Fruit fly (Drosophila melanogaster): Measurements from ENCODE around the gene Rab7.

Rab7 gene

dm6 chr3R:24026503-24026902 lies 33.7 kb downstream of the Rab7 start:
- TF ChIP-seq Lpt (GFP tag; optimal IDR thresholded peaks at IDR 0.05): no peak
- no peak for TF ChIP-seq eg (GFP tag; IDR thresholded peaks at IDR 0.05)
- no peak for TF ChIP-seq fd85E (GFP tag; optimal IDR thresholded peaks at IDR 0.05)
- TF ChIP-seq CG15336 (GFP tag; IDR thresholded peaks at IDR 0.05): no peak
- TF ChIP-seq salr (GFP tag; optimal IDR thresholded peaks at IDR 0.05): peak in 1 of 2 experiments; percentile 0
- TF ChIP-seq net (GFP tag; optimal IDR thresholded peaks at IDR 0.05): no peak

- TF ChIP-seq cyc (GFP tag; optimal IDR thresholded peaks at IDR 0.05) (no peak), Eip78C (GFP tag) (no peak), vri (GFP tag; optimal IDR thresholded peaks at IDR 0.05) (peak; percentile 42)
Observed at dm6 chr3R:24027222-24027621, 34.4 kb downstream of the Rab7 start.

dm6 chr3R:24031019-24031824 lies 38.4 kb downstream of the Rab7 start:
- TF ChIP-seq spab (GFP tag; optimal IDR thresholded peaks at IDR 0.05) (peak; percentile 5), CG6163 (GFP tag; IDR thresholded peaks at IDR 0.05) (no peak; the same call in 2 of the 3 replicates), Eip75B (GFP tag; optimal IDR thresholded peaks at IDR 0.05) (peak; percentile 53), dac (GFP tag; optimal IDR thresholded peaks at IDR 0.05) (no peak), esn (GFP tag; optimal IDR thresholded peaks at IDR 0.05) (peak; percentile 29), ss (GFP tag; optimal IDR thresholded peaks at IDR 0.05) (peak; percentile 55 to 58), Hr38 (GFP tag; optimal IDR thresholded peaks at IDR 0.05) (no peak), Blimp-1 (GFP tag; optimal IDR thresholded peaks at IDR 0.05) (peak; percentile 47), CG6854 (GFP tag; optimal IDR thresholded peaks at IDR 0.05) (peak; percentile 64), eg (GFP tag; IDR thresholded peaks at IDR 0.05) (peak; percentile 67; the same call in 2 of the 3 replicates), CG10669 (GFP tag; optimal IDR thresholded peaks at IDR 0.05) (peak; percentile 18), CG6808 (GFP tag; optimal IDR thresholded peaks at IDR 0.05) (peak; percentile 32), CG9139 (GFP tag; optimal IDR thresholded peaks at IDR 0.05) (peak; percentile 18), CG11902 (GFP tag; optimal IDR thresholded peaks at IDR 0.05) (peak; percentile 11), cyc (GFP tag; optimal IDR thresholded peaks at IDR 0.05) (no peak), CG1621 (tag; optimal IDR thresholded peaks at IDR 0.05) (peak; percentile 13), CG4318 (GFP tag; optimal IDR thresholded peaks at IDR 0.05) (no peak), CG15336 (GFP tag; IDR thresholded peaks at IDR 0.05) (peak; percentile 48; the same call in 1 of the 2 replicates), lz (GFP tag; optimal IDR thresholded peaks at IDR 0.05) (no peak), CG16779 (tag; optimal IDR thresholded peaks at IDR 0.05) (peak; percentile 65), CG32006 (GFP tag; optimal IDR thresholded peaks at IDR 0.05) (peak; percentile 34), Gug (GFP tag; IDR thresholded peaks at IDR 0.05) (peak; percentile 44; the same call in 1 of the 2 replicates), CG8119 (GFP tag; IDR thresholded peaks at IDR 0.05) (peak; percentile 48), Ets96B (tag; optimal IDR thresholded peaks at IDR 0.05) (peak; percentile 22), CG11762 (GFP tag; optimal IDR thresholded peaks at IDR 0.05; ENCODE audit: insufficient read depth) (peak; percentile 3), acj6 (GFP tag; optimal IDR thresholded peaks at IDR 0.05) (peak; percentile 3), CG3032 (tag; optimal IDR thresholded peaks at IDR 0.05) (peak; percentile 12), Eip78C (GFP tag) (peak; percentile 86), CG6792 (GFP tag; optimal IDR thresholded peaks at IDR 0.05) (peak; percentile 29), Ets21C (GFP tag; optimal IDR thresholded peaks at IDR 0.05) (no peak), Smox (GFP tag; optimal IDR thresholded peaks at IDR 0.05) (peak; percentile 3), salr (GFP tag; optimal IDR thresholded peaks at IDR 0.05) (no peak), dsx (GFP tag; optimal IDR thresholded peaks at IDR 0.05; ENCODE audit: poor library complexity, severe bottlenecking) (peak; percentile 83), net (GFP tag; optimal IDR thresholded peaks at IDR 0.05) (peak; percentile 64), vri (GFP tag; optimal IDR thresholded peaks at IDR 0.05) (peak; percentile 56), Hr39 (GFP tag; optimal IDR thresholded peaks at IDR 0.05) (peak; percentile 13), Met (GFP tag; optimal IDR thresholded peaks at IDR 0.05) (no peak), pdm3 (GFP tag; optimal IDR thresholded peaks at IDR 0.05) (no peak), Sox14 (GFP tag; optimal IDR thresholded peaks at IDR 0.05) (peak; percentile 50), fd85E (GFP tag; optimal IDR thresholded peaks at IDR 0.05) (peak; percentile 36), Sox102F (GFP tag; optimal IDR thresholded peaks at IDR 0.05) (peak; percentile 6), CG34406 (GFP tag; optimal IDR thresholded peaks at IDR 0.05) (peak; percentile 12), CG3919 (GFP tag; optimal IDR thresholded peaks at IDR 0.05) (peak; percentile 51)
